Fruit fly (Drosophila melanogaster) whole organism, pupa: Measurements from ENCODE around the gene CG14342.

Source experiments
- CG10348 ChIP-seq: fragments of 200-800 bp; sonication (Bioruptor generic); IDR thresholded peaks from 2 replicates; pipeline ENCODE4 v1.3.6; 2022; ENCODE audit warnings: missing biosample characterization, missing genetic modification characterization
- CG12605 ChIP-seq: fragments of 200-800 bp; sonication (Bioruptor generic); IDR thresholded peaks from 2 replicates; pipeline ENCODE4 v1.3.6; 2022; ENCODE audit warnings: missing biosample characterization, missing genetic modification characterization
- CG13204 ChIP-seq: fragments of 200-800 bp; sonication (Bioruptor generic); optimal IDR thresholded peaks from 2 replicates; lab custom pipeline; 2018; ENCODE audit warnings: missing biosample characterization, mild to moderate bottlenecking, missing genetic modification characterization, moderate library complexity
- CG14655 ChIP-seq: fragments of 200-800 bp; sonication (Bioruptor generic); optimal IDR thresholded peaks from 3 replicates; lab custom pipeline; 2017; ENCODE audit warnings: mild to moderate bottlenecking, missing biosample characterization, missing genetic modification reagents, missing genetic modification characterization
- CG15710 ChIP-seq: fragments of 200-800 bp; sonication (Bioruptor generic); optimal IDR thresholded peaks from 2 replicates; lab custom pipeline; 2018; ENCODE audit warnings: missing biosample characterization, mild to moderate bottlenecking, missing genetic modification characterization, moderate library complexity
- CG17806 ChIP-seq: fragments of 200-800 bp; sonication (Bioruptor generic); optimal IDR thresholded peaks from 2 replicates; lab custom pipeline; 2018; ENCODE audit warnings: missing biosample characterization, mild to moderate bottlenecking, missing genetic modification characterization, moderate library complexity
- CG32121 ChIP-seq: fragments of 200-800 bp; sonication (Bioruptor generic); IDR thresholded peaks from 2 replicates; pipeline ENCODE4 v1.3.6; 2022; ENCODE audit warnings: missing biosample characterization, missing genetic modification characterization
- CG34367 ChIP-seq: fragments of 200-800 bp; sonication (Bioruptor generic); optimal IDR thresholded peaks from 2 replicates; lab custom pipeline; 2018; ENCODE audit warnings: missing biosample characterization, mild to moderate bottlenecking, missing genetic modification characterization
- CG4496 ChIP-seq: fragments of 200-800 bp; sonication (Bioruptor generic); IDR thresholded peaks from 3 replicates; pipeline ENCODE4 v1.3.6; 2022; ENCODE audit warnings: missing biosample characterization, missing genetic modification characterization
- CG8159 ChIP-seq: fragments of 200-800 bp; sonication (Bioruptor generic); optimal IDR thresholded peaks from 3 replicates; lab custom pipeline; 2018; ENCODE audit warnings: missing biosample characterization, mild to moderate bottlenecking, missing genetic modification characterization, moderate library complexity
- CG8301 ChIP-seq: fragments of 200-800 bp; sonication (Bioruptor generic); optimal IDR thresholded peaks from 2 replicates; lab custom pipeline; 2018; ENCODE audit warnings: missing biosample characterization, mild to moderate bottlenecking, missing genetic modification characterization
- CG9948 ChIP-seq: fragments of 200-800 bp; sonication (Bioruptor generic); optimal IDR thresholded peaks from 2 replicates; lab custom pipeline; 2018; ENCODE audit warnings: missing biosample characterization, mild to moderate bottlenecking, missing genetic modification characterization, moderate library complexity
- D1 ChIP-seq: fragments of 200-800 bp; sonication (Bioruptor generic); optimal IDR thresholded peaks from 2 replicates; lab custom pipeline; 2018; ENCODE audit warnings: missing biosample characterization, mild to moderate bottlenecking, missing genetic modification characterization, moderate library complexity
- EcR ChIP-seq: fragments of 200-800 bp; sonication (Bioruptor generic); optimal IDR thresholded peaks from 3 replicates; lab custom pipeline; 2019; ENCODE audit warnings: missing biosample characterization, missing genetic modification characterization, mild to moderate bottlenecking, moderate library complexity, missing genetic modification reagents
- Ets98B ChIP-seq: fragments of 200-800 bp; sonication (Bioruptor generic); IDR thresholded peaks from 2 replicates; pipeline ENCODE4 v1.3.6; 2022; ENCODE audit warnings: missing biosample characterization, missing genetic modification characterization
- Pif1A ChIP-seq: fragments of 200-800 bp; sonication (Bioruptor generic); optimal IDR thresholded peaks from 3 replicates; lab custom pipeline; 2016; ENCODE audit warnings: missing biosample characterization, missing genetic modification characterization
- Pif1B ChIP-seq: fragments of 200-800 bp; sonication (Bioruptor generic); optimal IDR thresholded peaks from 3 replicates; lab custom pipeline; 2016; ENCODE audit warnings: missing biosample characterization, missing genetic modification characterization
- Snoo ChIP-seq: fragments of 200-800 bp; sonication (Bioruptor generic); optimal IDR thresholded peaks from 3 replicates; lab custom pipeline; 2017; ENCODE audit warnings: missing biosample characterization, mild to moderate bottlenecking, missing genetic modification characterization, inconsistent platforms
- fd96Ca ChIP-seq: fragments of 200-800 bp; sonication (Bioruptor generic); IDR thresholded peaks from 3 replicates; pipeline ENCODE4 v1.3.6; 2022; ENCODE audit warnings: missing biosample characterization, missing genetic modification characterization
- gl ChIP-seq: fragments of 200-800 bp; sonication (Bioruptor generic); optimal IDR thresholded peaks from 2 replicates; lab custom pipeline; 2018; ENCODE audit warnings: missing biosample characterization, mild to moderate bottlenecking, missing genetic modification characterization
- rn ChIP-seq: fragments of 200-800 bp; sonication (Bioruptor generic); IDR thresholded peaks from 2 replicates; pipeline ENCODE4 v1.3.6; 2022; ENCODE audit warnings: missing biosample characterization, missing genetic modification characterization

CG14342 gene

dm6 chr2L:1218475-1218874, 14.5 kb downstream of the CG14342 start:
- no peak for TF ChIP-seq CG4496 (GFP tag; lab: Robert Waterston, UW)
- no peak for TF ChIP-seq fd96Ca (GFP tag; lab: Robert Waterston, UW)
- TF ChIP-seq CG12605 (GFP tag; lab: Robert Waterston, UW): no peak
- no peak for TF ChIP-seq Ets98B
- no peak for TF ChIP-seq CG8159 (tag; lab: Kevin White, UChicago)
- no peak for TF ChIP-seq CG8301 (tag; lab: Kevin White, UChicago)
- TF ChIP-seq Pif1B (GFP tag; lab: Kevin White, UChicago): no peak
- no peak for TF ChIP-seq CG14655 (GFP tag; lab: Kevin White, UChicago)
- TF ChIP-seq gl (tag; lab: Kevin White, UChicago): no peak
- no peak for TF ChIP-seq CG17806 (tag; lab: Kevin White, UChicago)
- TF ChIP-seq CG10348 (GFP tag; lab: Robert Waterston, UW): no peak
- TF ChIP-seq Snoo (tag; lab: Kevin White, UChicago): no peak

- TF ChIP-seq CG15710 (tag; lab: Kevin White, UChicago): no peak
- TF ChIP-seq Pif1B (GFP tag; lab: Kevin White, UChicago): no peak
- TF ChIP-seq CG17806 (tag; lab: Kevin White, UChicago): no peak
- no peak for TF ChIP-seq CG12605 (GFP tag; lab: Robert Waterston, UW)
- TF ChIP-seq CG13204 (GFP tag; lab: Kevin White, UChicago): no peak
- no peak for TF ChIP-seq CG34367
- TF ChIP-seq gl (tag; lab: Kevin White, UChicago): no peak
- TF ChIP-seq, all 21 proteins: peak for 0
Measured at dm6 chr2L:1218993-1219392, 15.0 kb downstream of the CG14342 start, which contains the start of gene CG42329. CG42329 (plus strand) TSS chr2L:1219293.

- TF ChIP-seq fd96Ca (GFP tag; lab: Robert Waterston, UW) (no peak), CG4496 (GFP tag; lab: Robert Waterston, UW) (no peak), Pif1A (GFP tag; lab: Kevin White, UChicago) (no peak), CG34367 (no peak), CG15710 (tag; lab: Kevin White, UChicago) (no peak), CG8301 (tag; lab: Kevin White, UChicago) (no peak), CG13204 (GFP tag; lab: Kevin White, UChicago) (no peak), CG10348 (GFP tag; lab: Robert Waterston, UW) (no peak), Pif1B (GFP tag; lab: Kevin White, UChicago) (no peak), CG32121 (GFP tag; lab: Robert Waterston, UW) (no peak), CG9948 (tag; lab: Kevin White, UChicago) (no peak), rn (GFP tag; lab: Robert Waterston, UW) (no peak), CG14655 (GFP tag; lab: Kevin White, UChicago) (no peak), CG17806 (tag; lab: Kevin White, UChicago) (no peak), Ets98B (no peak), CG8159 (tag; lab: Kevin White, UChicago) (no peak)
Measured at dm6 chr2L:1230691-1231090, 26.7 kb downstream of the CG14342 start.

DNA sequence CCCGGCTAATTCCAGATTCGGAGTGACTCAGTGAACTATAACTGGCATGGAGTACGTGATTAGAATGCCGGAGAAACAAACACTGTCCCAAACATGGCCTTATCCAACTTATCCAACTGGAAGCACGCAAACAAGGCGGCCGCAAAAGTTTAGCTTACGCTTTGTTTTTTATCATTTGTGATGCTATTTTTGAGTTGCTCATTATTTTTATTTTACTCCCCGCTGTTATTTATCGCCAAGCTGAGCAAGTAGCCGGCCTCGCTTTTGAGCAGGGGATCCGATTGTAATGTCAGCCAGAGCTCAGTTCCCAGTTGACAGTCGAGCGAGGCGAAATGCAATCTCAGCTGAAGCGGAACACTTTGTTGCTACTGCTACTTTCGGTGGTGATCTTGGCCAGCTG, 35.7 kb downstream of the CG14342 start, which contains the start of gene CG5397:
TSS of gene CG5397 (plus strand) at position 301 of the 400 bp plus-strand sequence.
- TF ChIP-seq CG8159 (tag; lab: Kevin White, UChicago) (no peak), CG4496 (GFP tag; lab: Robert Waterston, UW) (no peak), Pif1B (GFP tag; lab: Kevin White, UChicago) (no peak), CG17806 (tag; lab: Kevin White, UChicago) (no peak), CG12605 (GFP tag; lab: Robert Waterston, UW) (no peak), CG8301 (tag; lab: Kevin White, UChicago) (no peak), CG13204 (GFP tag; lab: Kevin White, UChicago) (no peak), rn (GFP tag; lab: Robert Waterston, UW) (no peak), CG34367 (no peak), Snoo (tag; lab: Kevin White, UChicago) (no peak), CG32121 (GFP tag; lab: Robert Waterston, UW) (no peak), gl (tag; lab: Kevin White, UChicago) (no peak), CG14655 (GFP tag; lab: Kevin White, UChicago) (no peak), EcR (GFP tag; lab: Kevin White, UChicago) (no peak), Ets98B (no peak), Pif1A (GFP tag; lab: Kevin White, UChicago) (no peak)

DNA sequence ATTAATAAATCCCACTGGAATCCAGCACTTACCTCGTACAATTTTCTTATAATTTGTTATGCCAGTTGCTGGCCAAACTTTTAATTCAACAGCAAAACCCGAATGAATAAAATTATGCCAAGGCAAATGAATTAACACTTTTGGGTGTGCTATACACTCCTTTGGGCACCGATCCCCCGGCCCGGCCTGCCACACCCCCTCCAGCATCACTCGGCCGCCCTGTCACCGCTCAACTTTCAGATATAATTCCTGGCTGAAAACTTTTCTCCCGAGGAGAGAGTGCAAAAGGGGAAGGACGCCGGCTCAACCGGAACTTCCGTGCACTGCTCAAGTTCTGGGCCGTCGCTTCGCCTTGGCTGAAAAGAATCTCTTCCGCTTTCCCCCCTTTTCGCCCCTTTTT, 49.2 kb downstream of the CG14342 start:
- no peak for TF ChIP-seq CG8159 (tag; lab: Kevin White, UChicago)
- TF ChIP-seq CG32121 (GFP tag; lab: Robert Waterston, UW): no peak
- TF ChIP-seq CG13204 (GFP tag; lab: Kevin White, UChicago): no peak
- no peak for TF ChIP-seq D1 (tag; lab: Kevin White, UChicago)
- TF ChIP-seq CG15710 (tag; lab: Kevin White, UChicago): no peak
- TF ChIP-seq CG34367: no peak
- no peak for TF ChIP-seq CG12605 (GFP tag; lab: Robert Waterston, UW)
- no peak for TF ChIP-seq gl (tag; lab: Kevin White, UChicago)
- TF ChIP-seq CG17806 (tag; lab: Kevin White, UChicago): no peak
- TF ChIP-seq CG8301 (tag; lab: Kevin White, UChicago): no peak
- TF ChIP-seq CG10348 (GFP tag; lab: Robert Waterston, UW): no peak
- no peak for TF ChIP-seq Ets98B
- TF ChIP-seq Pif1A (GFP tag; lab: Kevin White, UChicago): no peak
- no peak for TF ChIP-seq fd96Ca (GFP tag; lab: Robert Waterston, UW)
- TF ChIP-seq, all 21 proteins: peak for 0
